Fruit fly (Drosophila melanogaster) whole organism, embryonic: Measurements from ENCODE around the gene CG8142.

Source experiments
- Ada2b ChIP-seq: fragments of 200-800 bp; sonication (Bioruptor generic); IDR thresholded peaks from 2 replicates; pipeline ENCODE4 v1.3.6; 2022; ENCODE audit warnings: missing biosample characterization, missing genetic modification characterization
- Aef1 ChIP-seq: fragments of 200-800 bp; sonication (Bioruptor generic); IDR thresholded peaks from 3 replicates; pipeline ENCODE4 v1.3.6; 2022; ENCODE audit warnings: missing biosample characterization, missing genetic modification characterization
- Atf3 ChIP-seq: fragments of 200-800 bp; sonication (Bioruptor generic); optimal IDR thresholded peaks from 3 replicates; lab custom pipeline; 2016; ENCODE audit warnings: missing biosample characterization, missing genetic modification characterization
- Blimp-1 ChIP-seq: fragments of 200-800 bp; sonication (Bioruptor generic); optimal IDR thresholded peaks from 3 replicates; lab custom pipeline; 2018; ENCODE audit warnings: missing biosample characterization, missing genetic modification characterization, mild to moderate bottlenecking, moderate library complexity, missing genetic modification reagents
- CG10321 ChIP-seq: fragments of 200-800 bp; sonication (Bioruptor generic); IDR thresholded peaks from 2 replicates; pipeline ENCODE4 v1.3.6; 2022; ENCODE audit warnings: missing biosample characterization, missing genetic modification characterization
- CG10366 ChIP-seq: fragments of 200-800 bp; sonication (Bioruptor generic); IDR thresholded peaks from 2 replicates; pipeline ENCODE4 v1.3.6; 2022; ENCODE audit warnings: missing biosample characterization, missing genetic modification characterization
- CG13624 ChIP-seq: fragments of 200-800 bp; sonication (Bioruptor generic); optimal IDR thresholded peaks from 2 replicates; lab custom pipeline; 2016; ENCODE audit warnings: missing biosample characterization, missing genetic modification characterization
- CG14014 ChIP-seq: fragments of 200-800 bp; sonication (Bioruptor generic); IDR thresholded peaks from 2 replicates; pipeline ENCODE4 v1.3.6; 2022; ENCODE audit warnings: missing biosample characterization, missing genetic modification characterization
- CG17829 ChIP-seq: fragments of 200-800 bp; optimal IDR thresholded peaks from 2 replicates; lab custom pipeline; 2019; ENCODE audit warnings: missing biosample characterization, mild to moderate bottlenecking, missing genetic modification characterization, moderate library complexity
- CG18011 ChIP-seq: fragments of 200-800 bp; sonication (Bioruptor generic); optimal IDR thresholded peaks from 2 replicates; lab custom pipeline; 2017; ENCODE audit warnings: missing biosample characterization, missing genetic modification characterization, mild to moderate bottlenecking, moderate library complexity, missing genotype
- CG2116 ChIP-seq: fragments of 200-800 bp; sonication (Bioruptor generic); optimal IDR thresholded peaks from 3 replicates; lab custom pipeline; 2018; ENCODE audit warnings: missing biosample characterization, mild to moderate bottlenecking, missing genetic modification characterization
- CG3838 ChIP-seq: fragments of 200-800 bp; sonication (Bioruptor generic); optimal IDR thresholded peaks from 3 replicates; lab custom pipeline; 2016; ENCODE audit warnings: missing biosample characterization, missing genetic modification characterization
- CG3995 ChIP-seq: fragments of 200-800 bp; sonication (Bioruptor generic); optimal IDR thresholded peaks from 3 replicates; lab custom pipeline; 2016; ENCODE audit warnings: missing biosample characterization, missing genetic modification characterization
- CG5953 ChIP-seq: fragments of 200-800 bp; sonication (Bioruptor generic); IDR thresholded peaks from 2 replicates; pipeline ENCODE4 v1.3.6; 2022; ENCODE audit warnings: missing biosample characterization, missing genetic modification characterization
- CG6175 ChIP-seq: fragments of 200-800 bp; sonication (Bioruptor generic); IDR thresholded peaks from 3 replicates; pipeline ENCODE4 v1.3.6; 2022; ENCODE audit warnings: missing biosample characterization, missing genetic modification characterization
- CG7372 ChIP-seq: fragments of 200-800 bp; sonication (Bioruptor generic); IDR thresholded peaks from 2 replicates; pipeline ENCODE4 v1.3.6; 2022; ENCODE audit warnings: missing biosample characterization, missing genetic modification characterization
- CG7786 ChIP-seq: fragments of 200-800 bp; sonication (Bioruptor generic); optimal IDR thresholded peaks from 2 replicates; lab custom pipeline; 2016; ENCODE audit warnings: missing biosample characterization, missing genetic modification characterization
- CG8388 ChIP-seq: fragments of 200-800 bp; sonication (Bioruptor generic); optimal IDR thresholded peaks from 2 replicates; lab custom pipeline; 2019; ENCODE audit warnings: missing biosample characterization, mild to moderate bottlenecking, missing genetic modification characterization, moderate library complexity
- CG8765 ChIP-seq: fragments of 200-800 bp; sonication (Bioruptor generic); IDR thresholded peaks from 2 replicates; pipeline ENCODE4 v1.3.6; 2022; ENCODE audit warnings: missing biosample characterization, missing genetic modification characterization
- CoRest ChIP-seq: fragments of 200-800 bp; sonication (Bioruptor generic); optimal IDR thresholded peaks from 3 replicates; lab custom pipeline; 2018; ENCODE audit warnings: missing biosample characterization, mild to moderate bottlenecking, missing genetic modification characterization, moderate library complexity
- Ets65A ChIP-seq: fragments of 200-800 bp; sonication (Bioruptor generic); peaks from one replicate; lab custom pipeline; 2016; ENCODE audit warnings: missing biosample characterization, missing genetic modification characterization
- Gsc ChIP-seq: fragments of 200-800 bp; sonication (Bioruptor generic); IDR thresholded peaks from 2 replicates; pipeline ENCODE4 v1.3.6; 2022; ENCODE audit warnings: missing biosample characterization, missing genetic modification characterization
- Gug ChIP-seq: fragments of 200-800 bp; sonication (Bioruptor generic); IDR thresholded peaks from 4 replicates; pipeline ENCODE4 v1.3.6; 2022; ENCODE audit warnings: missing biosample characterization, missing genetic modification characterization
- Hand ChIP-seq: fragments of 200-800 bp; sonication (Bioruptor generic); optimal IDR thresholded peaks from 2 replicates; lab custom pipeline; 2017; ENCODE audit warnings: mild to moderate bottlenecking, missing biosample characterization, missing genetic modification reagents, missing genetic modification characterization
- Hr51 ChIP-seq, 2 experiments: fragments of 200-800 bp; sonication (Bioruptor generic); optimal IDR thresholded peaks; 2 replicates in 1 of 2; 3 replicates in 1 of 2; lab custom pipeline; 2016 to 2018; ENCODE audit warnings: missing biosample characterization in 2 of 2, missing genetic modification characterization in 2 of 2, mild to moderate bottlenecking in 1 of 2, moderate library complexity in 1 of 2
- MESR4 ChIP-seq: fragments of 200-800 bp; sonication (Bioruptor generic); optimal IDR thresholded peaks from 2 replicates; lab custom pipeline; 2018; ENCODE audit warnings: missing biosample characterization, mild to moderate bottlenecking, missing genetic modification characterization, moderate library complexity
- Myb ChIP-seq: fragments of 200-800 bp; sonication (Bioruptor generic); optimal IDR thresholded peaks from 2 replicates; lab custom pipeline; 2016; ENCODE audit warnings: missing biosample characterization, missing genetic modification characterization
- Oli ChIP-seq: fragments of 200-800 bp; sonication (Bioruptor generic); optimal IDR thresholded peaks from 2 replicates; lab custom pipeline; 2018; ENCODE audit warnings: missing biosample characterization, mild to moderate bottlenecking, missing genetic modification characterization, moderate library complexity
- Side ChIP-seq: fragments of 200-800 bp; sonication (Bioruptor generic); optimal IDR thresholded peaks from 2 replicates; lab custom pipeline; 2016; ENCODE audit warnings: missing biosample characterization, missing genetic modification characterization
- Trl ChIP-seq, 3 experiments: fragments of >200 bp in 2 of 3; fragments of 200-800 bp in 1 of 3; sonication (Bioruptor generic) in 1 of 3; optimal IDR thresholded peaks; 2 replicates in 1 of 3; 3 replicates in 2 of 3; lab custom pipeline; 2016 to 2017; ENCODE audit warnings: missing biosample characterization in 1 of 3, missing genetic modification characterization in 1 of 3
- ab ChIP-seq: fragments of 200-800 bp; sonication (Bioruptor generic); optimal IDR thresholded peaks from 2 replicates; lab custom pipeline; 2016; ENCODE audit warnings: missing biosample characterization, missing genetic modification characterization
- ash1 ChIP-seq: fragments of 200-800 bp; sonication (Bioruptor generic); optimal IDR thresholded peaks from 2 replicates; lab custom pipeline; 2018; ENCODE audit warnings: missing biosample characterization, mild to moderate bottlenecking, missing genetic modification characterization
- crp ChIP-seq, 2 experiments: fragments of 200-800 bp; sonication (Bioruptor generic); optimal IDR thresholded peaks; 2 replicates in 1 of 2; 3 replicates in 1 of 2; lab custom pipeline; 2017; ENCODE audit warnings: missing biosample characterization in 2 of 2, missing genetic modification characterization in 2 of 2, mild to moderate bottlenecking in 1 of 2, moderate library complexity in 1 of 2
- cwo ChIP-seq: fragments of 200-800 bp; sonication (Bioruptor generic); optimal IDR thresholded peaks from 3 replicates; lab custom pipeline; 2017; ENCODE audit warnings: missing biosample characterization, missing genetic modification characterization, mild to moderate bottlenecking, moderate library complexity, missing genetic modification reagents
- disco-r ChIP-seq: fragments of 200-800 bp; sonication (Bioruptor generic); optimal IDR thresholded peaks from 2 replicates; lab custom pipeline; 2016; ENCODE audit warnings: missing biosample characterization, missing genetic modification characterization
- dpn ChIP-seq, 2 experiments: fragments of 200-800 bp; sonication (Bioruptor generic); optimal IDR thresholded peaks; 3 replicates each; lab custom pipeline; 2016; ENCODE audit warnings: missing biosample characterization in 2 of 2, missing genetic modification characterization in 2 of 2
- hbn ChIP-seq: fragments of 200-800 bp; sonication (Bioruptor generic); IDR thresholded peaks from 2 replicates; pipeline ENCODE4 v1.3.6; 2022; ENCODE audit warnings: missing biosample characterization, missing genetic modification characterization; ENCODE audit not compliant: partially characterized antibody
- kah ChIP-seq: fragments of 200-800 bp; sonication (Bioruptor generic); optimal IDR thresholded peaks from 2 replicates; lab custom pipeline; 2018; ENCODE audit warnings: missing biosample characterization, mild to moderate bottlenecking, missing genetic modification characterization
- kay ChIP-seq: fragments of 200-800 bp; sonication (Bioruptor generic); optimal IDR thresholded peaks from 2 replicates; lab custom pipeline; 2016; ENCODE audit warnings: missing biosample characterization, missing genetic modification characterization
- lmd ChIP-seq: fragments of 200-800 bp; sonication (Bioruptor generic); IDR thresholded peaks from 2 replicates; pipeline ENCODE4 v1.3.6; 2022; ENCODE audit warnings: missing biosample characterization, missing genetic modification characterization
- row ChIP-seq: fragments of 200-800 bp; sonication (Bioruptor generic); IDR thresholded peaks from 3 replicates; pipeline ENCODE4 v1.3.6; 2022; ENCODE audit warnings: missing biosample characterization, missing genetic modification characterization
- scrt ChIP-seq: fragments of 200-800 bp; sonication (Bioruptor generic); optimal IDR thresholded peaks from 2 replicates; lab custom pipeline; 2018; ENCODE audit warnings: missing biosample characterization, mild to moderate bottlenecking, missing genetic modification characterization, moderate library complexity
- tio ChIP-seq: fragments of 200-800 bp; sonication (Bioruptor generic); optimal IDR thresholded peaks from 2 replicates; lab custom pipeline; 2017; ENCODE audit warnings: missing biosample characterization, missing genetic modification characterization, inconsistent platforms
- tll ChIP-seq, 2 experiments: fragments of 200-800 bp in 1 of 2; fragments of >200 bp in 1 of 2; sonication (Bioruptor generic) in 1 of 2; optimal IDR thresholded peaks; 2 replicates each; lab custom pipeline; 2017 to 2019; ENCODE audit warnings: missing biosample characterization in 2 of 2, missing genetic modification characterization in 2 of 2, mild to moderate bottlenecking in 1 of 2, moderate library complexity in 1 of 2
- wor ChIP-seq: fragments of 200-800 bp; sonication (Bioruptor generic); IDR thresholded peaks from 2 replicates; pipeline ENCODE4 v1.3.6; 2022; ENCODE audit warnings: missing biosample characterization, missing genetic modification characterization
- zen2 ChIP-seq: fragments of 200-800 bp; sonication (Bioruptor generic); IDR thresholded peaks from 3 replicates; pipeline ENCODE4 v1.3.6; 2022; ENCODE audit warnings: missing biosample characterization, missing genetic modification characterization; ENCODE audit not compliant: partially characterized antibody
- zfh1 ChIP-seq: fragments of 200-800 bp; sonication (Bioruptor generic); IDR thresholded peaks from 3 replicates; pipeline ENCODE4 v1.3.6; 2022; ENCODE audit warnings: missing biosample characterization, missing genetic modification characterization

Gene CG8142

dm6 chrX:17826807-17827703, 17.4 kb downstream of the CG8142 start, which contains the start of gene Socs16D (continued):
- TF ChIP-seq crp (GFP tag; optimal IDR thresholded peaks at IDR 0.05; lab: Kevin White, UChicago) (peak in 1 of 2 experiments; percentile 16), Atf3 (no peak), Hand (GFP tag; lab: Kevin White, UChicago) (peak; percentile 38), Side (GFP tag; lab: Kevin White, UChicago) (peak; percentile 45), Hr51 (GFP tag; optimal IDR thresholded peaks at IDR 0.05; lab: Kevin White, UChicago) (peak in 1 of 2 experiments; percentile 56), disco-r (GFP tag; lab: Kevin White, UChicago) (no peak), Ada2b (GFP tag; lab: Robert Waterston, UW) (no peak), lmd (GFP tag; lab: Robert Waterston, UW) (peak; percentile 29; the same call in 1 of the 2 replicates), ab (GFP tag; lab: Kevin White, UChicago) (no peak), MESR4 (GFP tag; lab: Kevin White, UChicago) (peak; percentile 92), scrt (GFP tag; lab: Kevin White, UChicago) (peak; percentile 25), Ets65A (peak; percentile 76), CG2116 (peak; percentile 94), CG14014 (GFP tag; lab: Robert Waterston, UW) (no peak; the same call in 1 of the 2 replicates), Blimp-1 (GFP tag; lab: Kevin White, UChicago) (peak; percentile 43), CG10321 (GFP tag; lab: Robert Waterston, UW) (no peak), CG6175 (GFP tag; lab: Robert Waterston, UW) (0 out of 3 replicates have a peak, but pooled peaks have one; percentile 31), CG18011 (GFP tag; lab: Kevin White, UChicago) (no peak), Gsc (GFP tag; lab: Robert Waterston, UW) (no peak), tll (GFP tag; optimal IDR thresholded peaks at IDR 0.05; lab: Kevin White, UChicago) (peak in 1 of 2 experiments; percentile 12), CG17829 (tag; lab: Kevin White, UChicago) (peak; percentile 28), wor (GFP tag; lab: Robert Waterston, UW) (no peak), CG7786 (peak; percentile 40), CG10366 (no peak), row (GFP tag; lab: Robert Waterston, UW) (peak; percentile 66), CG8388 (GFP tag; lab: Kevin White, UChicago) (no peak), CG5953 (no peak), Trl (optimal IDR thresholded peaks at IDR 0.05; lab: Kevin White, UChicago) (peak; percentile 61 to 78), Trl (GFP tag; optimal IDR thresholded peaks at IDR 0.05; lab: Kevin White, UChicago) (peak; percentile 55), CG7372 (no peak), dpn (GFP tag; optimal IDR thresholded peaks at IDR 0.05; lab: Kevin White, UChicago) (peak; percentile 57 to 59), Myb (GFP tag; lab: Kevin White, UChicago) (peak; percentile 99), CG8765 (GFP tag; lab: Robert Waterston, UW) (0 out of 2 replicates have a peak, but pooled peaks have one; percentile 21), zfh1 (GFP tag; lab: Robert Waterston, UW) (peak; percentile 15; the same call in 1 of the 3 replicates), CG3995 (GFP tag; lab: Kevin White, UChicago) (peak; percentile 53), tio (GFP tag; lab: Kevin White, UChicago) (no peak), cwo (GFP tag; lab: Kevin White, UChicago) (peak; percentile 23), kah (no peak), hbn (GFP tag; lab: Robert Waterston, UW) (peak; percentile 96), CoRest (peak; percentile 69), kay (no peak), CG3838 (no peak), Oli (tag; lab: Kevin White, UChicago) (no peak), CG13624 (GFP tag; lab: Kevin White, UChicago) (peak; percentile 66), Gug (GFP tag; lab: Robert Waterston, UW) (peak; percentile 70; the same call in 2 of the 4 replicates), zen2 (peak; percentile 96), ash1 (GFP tag; lab: Kevin White, UChicago) (no peak), Aef1 (GFP tag; lab: Robert Waterston, UW) (no peak)
